Worm (Caenorhabditis elegans) whole organism, young adult: ENCODE measurements around the gene ras-1.

Experiments used
- F10E7.11 ChIP-seq: sonication (generic microtip); optimal IDR thresholded peaks from 2 replicates; lab custom pipeline; 2017; ENCODE audit warnings: mild to moderate bottlenecking, missing genetic modification characterization, moderate library complexity, missing compliant biosample characterization
- F23B12.7 ChIP-seq: sonication (generic microtip); optimal IDR thresholded peaks from 2 replicates; lab custom pipeline; 2017; ENCODE audit warnings: missing genetic modification characterization, mild to moderate bottlenecking, missing compliant biosample characterization, antibody characterized with exemption, moderate library complexity; ENCODE audit not compliant: insufficient read depth
- F33H1.4 ChIP-seq: fragments of 200-800 bp; sonication (Bioruptor generic); IDR thresholded peaks from 2 replicates; pipeline ENCODE4 v1.3.6; 2022; ENCODE audit warnings: missing genetic modification reagents, missing genetic modification characterization, missing compliant biosample characterization
- F37B4.10 ChIP-seq: fragments of 200-800 bp; sonication (Bioruptor generic); IDR thresholded peaks from 2 replicates; pipeline ENCODE4 v1.3.6; 2022; ENCODE audit warnings: missing genetic modification characterization, missing compliant biosample characterization
- F55B11.4 ChIP-seq: sonication (generic microtip); optimal IDR thresholded peaks from 2 replicates; lab custom pipeline; 2016; ENCODE audit warnings: missing compliant biosample characterization, missing genetic modification characterization, borderline replicate concordance; ENCODE audit not compliant: insufficient read depth
- K11D2.4 ChIP-seq: fragments of 200-800 bp; sonication (Bioruptor generic); IDR thresholded peaks from 2 replicates; pipeline ENCODE4 v1.3.6; 2022; ENCODE audit warnings: missing genetic modification reagents, missing genetic modification characterization, missing compliant biosample characterization
- Y53G8AR.9 ChIP-seq: fragments of 200-800 bp; sonication (Bioruptor generic); conservative IDR thresholded peaks from 2 replicates; pipeline ENCODE4 v1.3.6; 2022; ENCODE audit warnings: missing genetic modification reagents, missing genetic modification characterization, missing compliant biosample characterization
- ZK185.1 ChIP-seq: sonication (generic microtip); optimal IDR thresholded peaks from 2 replicates; lab custom pipeline; 2016; ENCODE audit warnings: mild to moderate bottlenecking, missing genetic modification characterization, missing compliant biosample characterization; ENCODE audit not compliant: poor library complexity, severe bottlenecking
- akir-1 ChIP-seq: fragments of 200-800 bp; sonication (Bioruptor generic); optimal IDR thresholded peaks from 2 replicates; lab custom pipeline; 2018; ENCODE audit warnings: mild to moderate bottlenecking, missing genetic modification characterization, moderate library complexity, missing compliant biosample characterization
- ama-1 ChIP-seq, 3 experiments: fragments of 150-350 bp in 1 of 3; sonication (generic microtip) in 2 of 3; optimal IDR thresholded peaks; 2 replicates each; lab custom pipeline; 2014 to 2018; ENCODE audit warnings: missing biosample characterization in 2 of 3, missing genetic modification characterization in 2 of 3, missing genetic modification reagents in 2 of 3
- atf-7 ChIP-seq: sonication (generic microtip); optimal IDR thresholded peaks from 2 replicates; lab custom pipeline; 2017; ENCODE audit warnings: mild to moderate bottlenecking, missing genetic modification characterization, missing compliant biosample characterization
- cebp-2 ChIP-seq: fragments of 200-800 bp; sonication (Bioruptor generic); IDR thresholded peaks from 2 replicates; pipeline ENCODE4 v1.3.6; 2022; ENCODE audit warnings: missing genetic modification characterization, missing compliant biosample characterization
- chd-7 ChIP-seq: sonication (generic microtip); optimal IDR thresholded peaks from 2 replicates; lab custom pipeline; 2016; ENCODE audit warnings: mild to moderate bottlenecking, missing genetic modification characterization, moderate library complexity, missing compliant biosample characterization
- die-1 ChIP-seq: sonication (generic microtip); optimal IDR thresholded peaks from 2 replicates; lab custom pipeline; 2016; ENCODE audit warnings: missing genotype, mild to moderate bottlenecking, missing genetic modification characterization, missing compliant biosample characterization
- dox-1 ChIP-seq: fragments of 200-800 bp; sonication (Bioruptor generic); IDR thresholded peaks from 2 replicates; pipeline ENCODE4 v1.3.6; 2022; ENCODE audit warnings: missing genetic modification reagents, missing genetic modification characterization, missing compliant biosample characterization
- dpl-1 ChIP-seq: fragments of 150-350 bp; optimal IDR thresholded peaks from 2 replicates; lab custom pipeline; 2014; ENCODE audit warnings: missing biosample characterization, missing genetic modification reagents, missing genetic modification characterization
- egrh-3 ChIP-seq: fragments of 200-800 bp; sonication (Bioruptor generic); IDR thresholded peaks from 2 replicates; pipeline ENCODE4 v1.3.6; 2022; ENCODE audit warnings: missing genetic modification reagents, missing genetic modification characterization, missing compliant biosample characterization
- fkh-3 ChIP-seq: sonication (generic microtip); optimal IDR thresholded peaks from 2 replicates; lab custom pipeline; 2016; ENCODE audit warnings: mild to moderate bottlenecking, missing genetic modification characterization, missing compliant biosample characterization
- him-1 ChIP-seq: sonication (generic microtip); optimal IDR thresholded peaks from 2 replicates; lab custom pipeline; 2016; ENCODE audit warnings: missing genotype, missing genetic modification reagents, missing genetic modification characterization, missing compliant biosample characterization
- hmg-20 ChIP-seq: fragments of 200-800 bp; sonication (Bioruptor generic); IDR thresholded peaks from 2 replicates; pipeline ENCODE4 v1.3.6; 2022; ENCODE audit warnings: missing genetic modification reagents, missing genetic modification characterization, missing compliant biosample characterization
- hrde-1 ChIP-seq: sonication (generic microtip); optimal IDR thresholded peaks from 2 replicates; lab custom pipeline; 2016; ENCODE audit warnings: missing genetic modification characterization, mild to moderate bottlenecking, missing compliant biosample characterization, moderate library complexity, missing genotype, missing genetic modification reagents, borderline replicate concordance
- lin-35 ChIP-seq, 3 experiments: fragments of 150-350 bp in 2 of 3; sonication (generic microtip) in 1 of 3; optimal IDR thresholded peaks; 2 replicates each; lab custom pipeline; 2014 to 2018; ENCODE audit warnings: missing biosample characterization in 3 of 3, missing genetic modification characterization in 3 of 3, missing genetic modification reagents in 3 of 3
- lin-40 ChIP-seq: sonication (generic microtip); optimal IDR thresholded peaks from 2 replicates; lab custom pipeline; 2016; ENCODE audit warnings: missing genetic modification characterization, mild to moderate bottlenecking, missing compliant biosample characterization, missing genotype, missing genetic modification reagents
- madf-10 ChIP-seq: sonication (generic microtip); optimal IDR thresholded peaks from 2 replicates; lab custom pipeline; 2016; ENCODE audit warnings: mild to moderate bottlenecking, missing genetic modification characterization, missing compliant biosample characterization
- madf-8 ChIP-seq: fragments of 200-800 bp; sonication (Bioruptor generic); conservative IDR thresholded peaks from 2 replicates; pipeline ENCODE4 v1.3.6; 2022; ENCODE audit warnings: missing genetic modification reagents, missing genetic modification characterization, missing compliant biosample characterization
- mcd-1 ChIP-seq: fragments of 200-800 bp; sonication (Bioruptor generic); IDR thresholded peaks from 2 replicates; pipeline ENCODE4 v1.3.6; 2022; ENCODE audit warnings: missing genetic modification reagents, missing genetic modification characterization, missing compliant biosample characterization
- mel-28 ChIP-seq: sonication (generic microtip); optimal IDR thresholded peaks from 2 replicates; lab custom pipeline; 2016; ENCODE audit warnings: borderline replicate concordance, mild to moderate bottlenecking, missing genetic modification characterization, missing compliant biosample characterization
- mes-4 ChIP-seq: sonication (generic microtip); optimal IDR thresholded peaks from 2 replicates; lab custom pipeline; 2016; ENCODE audit warnings: missing genotype, missing genetic modification characterization, missing compliant biosample characterization
- nfya-2 ChIP-seq: fragments of 200-800 bp; sonication (Bioruptor generic); IDR thresholded peaks from 2 replicates; pipeline ENCODE4 v1.3.6; 2022; ENCODE audit warnings: missing genetic modification reagents, missing genetic modification characterization, missing compliant biosample characterization
- nhr-27 ChIP-seq: fragments of 200-800 bp; sonication (Bioruptor generic); optimal IDR thresholded peaks from 2 replicates; lab custom pipeline; 2018; ENCODE audit warnings: mild to moderate bottlenecking, missing genetic modification characterization, moderate library complexity, missing compliant biosample characterization
- nhr-90 ChIP-seq: sonication (generic microtip); optimal IDR thresholded peaks from 2 replicates; lab custom pipeline; 2016; ENCODE audit warnings: missing genotype, mild to moderate bottlenecking, missing genetic modification characterization, missing compliant biosample characterization
- rpc-1 ChIP-seq, 2 experiments: fragments of 150-350 bp in 1 of 2; sonication (generic microtip) in 1 of 2; optimal IDR thresholded peaks; 2 replicates each; lab custom pipeline; 2014 to 2018; ENCODE audit warnings: missing biosample characterization in 1 of 2, missing genetic modification characterization in 1 of 2, missing genetic modification reagents in 1 of 2, missing genotype in 1 of 2
- snpc-3.4 ChIP-seq: sonication (generic microtip); optimal IDR thresholded peaks from 2 replicates; lab custom pipeline; 2017; ENCODE audit warnings: missing genetic modification characterization, mild to moderate bottlenecking, missing compliant biosample characterization, antibody characterized with exemption, moderate library complexity, missing genotype, missing genetic modification reagents
- sptf-2 ChIP-seq: fragments of 200-800 bp; sonication (Bioruptor generic); optimal IDR thresholded peaks from 2 replicates; lab custom pipeline; 2018; ENCODE audit warnings: mild to moderate bottlenecking, missing genetic modification characterization, missing compliant biosample characterization
- tbx-9 ChIP-seq: sonication (generic microtip); optimal IDR thresholded peaks from 2 replicates; lab custom pipeline; 2016; ENCODE audit warnings: borderline replicate concordance, missing genetic modification characterization, inconsistent platforms, missing compliant biosample characterization
- xnd-1 ChIP-seq: sonication (generic microtip); optimal IDR thresholded peaks from 2 replicates; lab custom pipeline; 2016; ENCODE audit warnings: missing genotype, missing genetic modification reagents, missing genetic modification characterization, missing compliant biosample characterization
- zfh-2 ChIP-seq: fragments of 200-800 bp; sonication (Bioruptor generic); conservative IDR thresholded peaks from 2 replicates; pipeline ENCODE4 v1.3.6; 2022; ENCODE audit warnings: missing genetic modification reagents, missing genetic modification characterization, missing compliant biosample characterization
- ztf-25 ChIP-seq: fragments of 200-800 bp; sonication (Bioruptor generic); IDR thresholded peaks from 2 replicates; pipeline ENCODE4 v1.3.6; 2022; ENCODE audit warnings: missing genetic modification reagents, missing genetic modification characterization, missing compliant biosample characterization

The ras-1 gene

ce11 chrII:12344787-12345186 lies 7.3 kb downstream of the ras-1 start, which contains the start of gene C44C11.6 (continued):
- TF ChIP-seq mcd-1 (peak; percentile 34), madf-10 (tag; lab: Kevin White, UChicago) (no peak), mes-4 (tag; lab: Kevin White, UChicago) (no peak), zfh-2 (GFP tag; lab: Robert Waterston, UW) (peak; percentile 83), mel-28 (no peak), akir-1 (GFP tag; lab: Kevin White, UChicago) (no peak), nhr-90 (no peak), F37B4.10 (GFP tag; lab: Robert Waterston, UW) (0 out of 2 replicates have a peak, but pooled peaks have one; percentile 33), Y53G8AR.9 (GFP tag; lab: Robert Waterston, UW) (no peak), snpc-3.4 (tag; lab: Kevin White, UChicago) (no peak), nfya-2 (GFP tag; lab: Robert Waterston, UW) (no peak), atf-7 (tag; lab: Kevin White, UChicago) (peak; percentile 32), him-1 (tag; lab: Kevin White, UChicago) (peak; percentile 18), fkh-3 (tag; lab: Kevin White, UChicago) (no peak), ZK185.1 (tag; lab: Kevin White, UChicago) (no peak), dpl-1 (no peak), madf-8 (no peak), nhr-27 (tag; lab: Kevin White, UChicago) (peak; percentile 6), F55B11.4 (no peak), F23B12.7 (tag; lab: Kevin White, UChicago) (no peak), F10E7.11 (tag; lab: Kevin White, UChicago) (no peak), egrh-3 (GFP tag; lab: Robert Waterston, UW) (no peak), cebp-2 (no peak), xnd-1 (tag; lab: Kevin White, UChicago) (no peak), lin-35 (GFP tag; optimal IDR thresholded peaks at IDR 0.05; lab: Kevin White, UChicago) (no peak), F33H1.4 (GFP tag; lab: Robert Waterston, UW) (0 out of 2 replicates have a peak, but pooled peaks have one; percentile 16), lin-40 (no peak)

- TF ChIP-seq dox-1 (GFP tag; lab: Robert Waterston, UW) (no peak), die-1 (tag; lab: Kevin White, UChicago) (no peak), ama-1 (optimal IDR thresholded peaks at IDR 0.05; lab: Kevin White, UChicago) (no peak), ama-1 (GFP tag; optimal IDR thresholded peaks at IDR 0.05; lab: Kevin White, UChicago) (no peak), chd-7 (no peak), sptf-2 (no peak), ztf-25 (GFP tag; lab: Robert Waterston, UW) (no peak), hmg-20 (GFP tag; lab: Robert Waterston, UW) (no peak), ZK185.1 (tag; lab: Kevin White, UChicago) (no peak), tbx-9 (tag; lab: Kevin White, UChicago) (no peak), lin-40 (no peak), rpc-1 (optimal IDR thresholded peaks at IDR 0.05; lab: Kevin White, UChicago) (no peak), rpc-1 (tag; optimal IDR thresholded peaks at IDR 0.05; lab: Kevin White, UChicago) (no peak), K11D2.4 (GFP tag; lab: Robert Waterston, UW) (no peak), hrde-1 (tag; lab: Kevin White, UChicago) (no peak)
- TF ChIP-seq, all 124 proteins: peak for 0
These were observed 8.3 kb downstream of the ras-1 start for ce11 chrII:12343710-12344109.
